Worm (Caenorhabditis elegans) whole organism, late embryonic: ENCODE data around the gene Y53F4B.1.

Experiments used
- ama-1 ChIP-seq: fragments of 150-350 bp; optimal IDR thresholded peaks from 2 replicates; lab custom pipeline; 2014
- ceh-18 ChIP-seq: sonication (generic microtip); optimal IDR thresholded peaks from 2 replicates; lab custom pipeline; 2016; ENCODE audit warnings: missing genetic modification characterization, missing compliant biosample characterization
- ceh-22 ChIP-seq: sonication (generic microtip); optimal IDR thresholded peaks from 2 replicates; lab custom pipeline; 2017; ENCODE audit warnings: missing biosample characterization, missing genetic modification characterization
- ceh-6 ChIP-seq: fragments of 200-800 bp; sonication (Bioruptor generic); optimal IDR thresholded peaks from 2 replicates; lab custom pipeline; 2018; ENCODE audit warnings: mild to moderate bottlenecking, missing genetic modification characterization, missing compliant biosample characterization
- dmd-4 ChIP-seq: sonication (generic microtip); optimal IDR thresholded peaks from 2 replicates; lab custom pipeline; 2016; ENCODE audit warnings: borderline replicate concordance, missing genetic modification characterization, missing compliant biosample characterization
- fkh-10 ChIP-seq: fragments of 150-350 bp; optimal IDR thresholded peaks from 2 replicates; lab custom pipeline; 2014; ENCODE audit warnings: missing biosample characterization, missing genetic modification reagents, missing genetic modification characterization
- hlh-30 ChIP-seq: sonication (generic microtip); optimal IDR thresholded peaks from 2 replicates; lab custom pipeline; 2017; ENCODE audit warnings: antibody characterized with exemption, missing genetic modification characterization, missing compliant biosample characterization; ENCODE audit not compliant: insufficient read depth
- pha-4 ChIP-seq: fragments of 150-350 bp; optimal IDR thresholded peaks from 2 replicates; lab custom pipeline; 2018; ENCODE audit warnings: missing biosample characterization, missing genetic modification reagents, missing genetic modification characterization
- pqm-1 ChIP-seq: sonication (generic microtip); optimal IDR thresholded peaks from 2 replicates; lab custom pipeline; 2016; ENCODE audit warnings: missing genetic modification characterization, missing compliant biosample characterization
- syd-9 ChIP-seq: sonication (generic microtip); optimal IDR thresholded peaks from 2 replicates; lab custom pipeline; 2016; ENCODE audit warnings: mild to moderate bottlenecking, missing genetic modification characterization, moderate library complexity, missing compliant biosample characterization

- TF ChIP-seq ama-1 (lab: Kevin White, UChicago) (no peak), hlh-30 (tag; lab: Kevin White, UChicago) (no peak), syd-9 (tag; lab: Kevin White, UChicago) (no peak), pqm-1 (tag; lab: Kevin White, UChicago) (no peak), fkh-10 (no peak), dmd-4 (tag; lab: Kevin White, UChicago) (no peak), ceh-18 (tag; lab: Kevin White, UChicago) (no peak), pha-4 (tag; lab: Kevin White, UChicago) (no peak), ceh-22 (no peak), ceh-6 (no peak)
Observed at ce11 chrII:14928766-14929165, 29.2 kb downstream of the Y53F4B.1 start.
